Worm (Caenorhabditis elegans) whole organism, L3 larva: ENCODE results near the gene str-85.
A peak's percentile ranks its signal among the peaks of the same experiment; 100 is the strongest.

Experiments used
- R02D3.7 ChIP-seq: fragments of 150-350 bp; optimal IDR thresholded peaks from 2 replicates; lab custom pipeline; 2014; ENCODE audit warnings: missing biosample characterization, missing genetic modification characterization
- aly-2 ChIP-seq: fragments of 150-350 bp; optimal IDR thresholded peaks from 2 replicates; lab custom pipeline; 2014; ENCODE audit warnings: missing biosample characterization, missing genetic modification characterization
- daf-12 ChIP-seq: fragments of 150-350 bp; optimal IDR thresholded peaks from 2 replicates; lab custom pipeline; 2014; ENCODE audit warnings: missing biosample characterization, missing genetic modification reagents, missing genetic modification characterization
- egl-27 ChIP-seq: sonication (generic microtip); optimal IDR thresholded peaks from 4 replicates; lab custom pipeline; 2017; ENCODE audit warnings: missing biosample characterization, missing genetic modification reagents, missing genetic modification characterization
- elt-2 ChIP-seq: sonication (generic microtip); optimal IDR thresholded peaks from 2 replicates; lab custom pipeline; 2016; ENCODE audit warnings: missing genetic modification reagents, mild to moderate bottlenecking, missing genetic modification characterization, missing compliant biosample characterization
- elt-3 ChIP-seq, 3 experiments: fragments of 150-350 bp in 1 of 3; sonication (generic microtip) in 2 of 3; optimal IDR thresholded peaks; 2 replicates in 2 of 3; 4 replicates in 1 of 3; lab custom pipeline; 2014 to 2017; ENCODE audit warnings: missing biosample characterization in 3 of 3, missing genetic modification characterization in 3 of 3
- eor-1 ChIP-seq, 2 experiments: fragments of 150-350 bp; optimal IDR thresholded peaks; 2 replicates each; lab custom pipeline; 2014 to 2018; ENCODE audit warnings: missing biosample characterization in 2 of 2, missing genetic modification characterization in 2 of 2
- fkh-10 ChIP-seq: sonication (generic microtip); optimal IDR thresholded peaks from 2 replicates; lab custom pipeline; 2017; ENCODE audit warnings: missing biosample characterization, missing genetic modification reagents, missing genetic modification characterization
- fkh-2 ChIP-seq: fragments of 150-350 bp; optimal IDR thresholded peaks from 2 replicates; lab custom pipeline; 2014; ENCODE audit warnings: missing biosample characterization, missing genetic modification reagents, missing genetic modification characterization
- fos-1 ChIP-seq: fragments of 150-350 bp; optimal IDR thresholded peaks from 2 replicates; lab custom pipeline; 2014; ENCODE audit warnings: missing biosample characterization, missing genetic modification characterization
- hmg-11 ChIP-seq: sonication (generic microtip); optimal IDR thresholded peaks from 2 replicates; lab custom pipeline; 2016; ENCODE audit warnings: missing genetic modification characterization, missing compliant biosample characterization
- jun-1 ChIP-seq: fragments of 150-350 bp; optimal IDR thresholded peaks from 2 replicates; lab custom pipeline; 2014; ENCODE audit warnings: missing biosample characterization, missing genetic modification reagents, missing genetic modification characterization
- mdl-1 ChIP-seq: fragments of 150-350 bp; optimal IDR thresholded peaks from 2 replicates; lab custom pipeline; 2014; ENCODE audit warnings: missing biosample characterization, missing genetic modification characterization
- nfya-1 ChIP-seq: sonication (generic microtip); optimal IDR thresholded peaks from 2 replicates; lab custom pipeline; 2017; ENCODE audit warnings: missing genetic modification characterization, mild to moderate bottlenecking, missing compliant biosample characterization, antibody characterized with exemption, moderate library complexity; ENCODE audit not compliant: insufficient read depth
- nhr-23 ChIP-seq: fragments of 150-350 bp; optimal IDR thresholded peaks from 2 replicates; lab custom pipeline; 2014; ENCODE audit warnings: missing biosample characterization, missing genetic modification reagents, missing genetic modification characterization
- nhr-25 ChIP-seq: sonication (generic microtip); optimal IDR thresholded peaks from 2 replicates; lab custom pipeline; 2017; ENCODE audit warnings: missing biosample characterization, missing genetic modification characterization
- nhr-76 ChIP-seq: fragments of 150-350 bp; sonication (generic microtip); optimal IDR thresholded peaks from 5 replicates; lab custom pipeline; 2014; ENCODE audit warnings: missing biosample characterization, missing genetic modification characterization
- nhr-77 ChIP-seq: fragments of 150-350 bp; optimal IDR thresholded peaks from 2 replicates; lab custom pipeline; 2014; ENCODE audit warnings: missing biosample characterization, missing genetic modification characterization
- pha-4 ChIP-seq: fragments of 150-350 bp; optimal IDR thresholded peaks from 2 replicates; lab custom pipeline; 2014; ENCODE audit warnings: missing biosample characterization, missing genetic modification reagents, missing genetic modification characterization
- sea-2 ChIP-seq: fragments of 150-350 bp; sonication (generic microtip); optimal IDR thresholded peaks from 4 replicates; lab custom pipeline; 2014; ENCODE audit warnings: missing biosample characterization, missing genetic modification reagents, missing genetic modification characterization
- skn-1 ChIP-seq: fragments of 150-350 bp; optimal IDR thresholded peaks from 2 replicates; lab custom pipeline; 2014; ENCODE audit warnings: missing biosample characterization, missing genetic modification characterization
- snpc-4 ChIP-seq: fragments of 150-350 bp; optimal IDR thresholded peaks from 2 replicates; lab custom pipeline; 2014; ENCODE audit warnings: missing biosample characterization, missing genetic modification characterization
- unc-39 ChIP-seq: sonication (generic microtip); optimal IDR thresholded peaks from 4 replicates; lab custom pipeline; 2017; ENCODE audit warnings: missing biosample characterization, missing genetic modification characterization
- ztf-11 ChIP-seq: fragments of 150-350 bp; optimal IDR thresholded peaks from 2 replicates; lab custom pipeline; 2014; ENCODE audit warnings: missing biosample characterization, missing genetic modification characterization
- ztf-4 ChIP-seq: fragments of 150-350 bp; optimal IDR thresholded peaks from 2 replicates; lab custom pipeline; 2014; ENCODE audit warnings: missing biosample characterization, missing genetic modification characterization

str-85 gene

ce11 chrV:8936184-8936589 lies 49.5 kb downstream of the str-85 start, which contains the start of gene unc-23 (continued):
- TF ChIP-seq daf-12 (tag; lab: Kevin White, UChicago) = no peak
- TF ChIP-seq mdl-1 = no peak
- no peak for TF ChIP-seq fkh-10
- TF ChIP-seq sea-2 (GFP tag; lab: Kevin White, UChicago) = no peak
- TF ChIP-seq eor-1 (tag; optimal IDR thresholded peaks at IDR 0.05; lab: Kevin White, UChicago) = peak in 1 of 2 experiments; percentile 51
- peak; percentile 56 for TF ChIP-seq fos-1 (tag; lab: Kevin White, UChicago)
- TF ChIP-seq jun-1 (tag; lab: Kevin White, UChicago) = peak; percentile 86
- no peak for TF ChIP-seq skn-1 (tag; lab: Kevin White, UChicago)
- TF ChIP-seq pha-4 (tag; lab: Kevin White, UChicago) = peak; percentile 81
- peak; percentile 50 for TF ChIP-seq egl-27 (tag; lab: Kevin White, UChicago)
- TF ChIP-seq ztf-11 (tag; lab: Kevin White, UChicago) = no peak
- no peak for TF ChIP-seq fkh-2 (tag; lab: Kevin White, UChicago)
- TF ChIP-seq snpc-4 (tag; lab: Kevin White, UChicago) = no peak
- no peak for TF ChIP-seq nhr-76 (tag; lab: Kevin White, UChicago)
- no peak for TF ChIP-seq aly-2
- peak; percentile 48 for TF ChIP-seq R02D3.7 (tag; lab: Kevin White, UChicago)
- no peak for TF ChIP-seq unc-39 (tag; lab: Kevin White, UChicago)
- no peak for TF ChIP-seq nhr-77 (tag; lab: Kevin White, UChicago)
- no peak for TF ChIP-seq ztf-4 (tag; lab: Kevin White, UChicago)

- TF ChIP-seq hmg-11 (tag; lab: Kevin White, UChicago) = no peak
- peak; percentile 18 for TF ChIP-seq nfya-1
- TF ChIP-seq nhr-23 (tag; lab: Kevin White, UChicago) = peak; percentile 37
- peak; percentile 42 for TF ChIP-seq elt-2 (tag; lab: Kevin White, UChicago)
- peak in 1 of 3 experiments; percentile 17 for TF ChIP-seq elt-3 (tag; optimal IDR thresholded peaks at IDR 0.05; lab: Kevin White, UChicago)
- no peak for TF ChIP-seq egl-27 (tag; lab: Kevin White, UChicago)
- peak; percentile 42 for TF ChIP-seq nhr-25
Measured at ce11 chrV:8935104-8935503, 50.5 kb downstream of the str-85 start.
